Worm (Caenorhabditis elegans): ENCODE measurements around the gene T17A3.12.

- no peak for TF ChIP-seq ZK546.5 (tag; optimal IDR thresholded peaks at IDR 0.05)
- no peak for TF ChIP-seq nhr-11 (tag; optimal IDR thresholded peaks at IDR 0.05)
- no peak for TF ChIP-seq dmd-4 (tag; optimal IDR thresholded peaks at IDR 0.05)
- no peak for TF ChIP-seq C34F6.9 (tag; optimal IDR thresholded peaks at IDR 0.05)
- no peak for TF ChIP-seq R02D3.7 (tag; optimal IDR thresholded peaks at IDR 0.05)
- TF ChIP-seq elt-1 (tag; optimal IDR thresholded peaks at IDR 0.05), result no peak
- no peak for TF ChIP-seq mab-5 (tag; optimal IDR thresholded peaks at IDR 0.05)
- no peak for TF ChIP-seq ceh-82 (tag; optimal IDR thresholded peaks at IDR 0.05)
- TF ChIP-seq mdl-1 (tag; optimal IDR thresholded peaks at IDR 0.05), result no peak
- TF ChIP-seq nhr-23 (tag; optimal IDR thresholded peaks at IDR 0.05), result no peak
- TF ChIP-seq lsy-2 (tag; optimal IDR thresholded peaks at IDR 0.05), result no peak
- no peak for TF ChIP-seq nhr-237 (tag; optimal IDR thresholded peaks at IDR 0.05)
- no peak for TF ChIP-seq blmp-1 (tag; optimal IDR thresholded peaks at IDR 0.05; ENCODE audit: insufficient read depth)
Observed at ce11 chrIII:130650-131049, 14.3 kb downstream of the T17A3.12 start, which contains the start of the genes nhr-280 and C29F9.2.
